Worm (Caenorhabditis elegans): ENCODE data around the gene K06A9.2.

DNA sequence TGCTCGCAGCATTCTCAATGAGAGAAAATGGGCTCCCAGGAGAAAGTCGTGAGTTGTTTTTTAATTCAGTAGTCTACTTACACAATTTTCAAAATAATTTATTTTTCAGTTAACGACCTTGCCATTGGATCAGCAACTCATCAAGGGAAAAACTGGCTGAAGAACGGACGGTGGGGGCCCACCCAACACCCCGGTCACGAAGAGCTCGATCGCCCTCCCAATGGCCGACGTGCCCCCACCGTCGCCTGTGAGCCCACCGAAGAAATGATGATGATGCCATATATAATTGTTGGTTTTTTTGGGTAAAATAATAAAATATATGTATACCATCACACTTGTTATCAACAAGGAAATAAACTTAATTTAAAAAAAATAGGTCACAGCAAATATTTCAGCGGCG, 33.3 kb upstream of the K06A9.2 start:
- TF ChIP-seq him-1 (tag; optimal IDR thresholded peaks at IDR 0.05) = no peak
- TF ChIP-seq W03F9.2 (tag; optimal IDR thresholded peaks at IDR 0.05) = no peak
